Worm (Caenorhabditis elegans) whole organism, L3 larva: Measurements from ENCODE around the gene grsp-2.

Experiments used
- ZK546.5 ChIP-seq: sonication (generic microtip); optimal IDR thresholded peaks from 2 replicates; lab custom pipeline; 2017; ENCODE audit warnings: missing biosample characterization, missing genetic modification characterization
- ama-1 ChIP-seq: fragments of 150-350 bp; optimal IDR thresholded peaks from 2 replicates; lab custom pipeline; 2018
- ceh-16 ChIP-seq: sonication (generic microtip); optimal IDR thresholded peaks from 2 replicates; lab custom pipeline; 2017; ENCODE audit warnings: missing biosample characterization, missing genetic modification characterization
- ceh-28 ChIP-seq: fragments of 150-350 bp; optimal IDR thresholded peaks from 2 replicates; lab custom pipeline; 2014; ENCODE audit warnings: missing biosample characterization, missing genetic modification reagents, missing genetic modification characterization
- ceh-82 ChIP-seq: fragments of 150-350 bp; optimal IDR thresholded peaks from 2 replicates; lab custom pipeline; 2014; ENCODE audit warnings: missing biosample characterization, missing genetic modification characterization
- ceh-9 ChIP-seq: sonication (generic microtip); optimal IDR thresholded peaks from 2 replicates; lab custom pipeline; 2018; ENCODE audit warnings: missing biosample characterization, missing genetic modification characterization
- egl-27 ChIP-seq: sonication (generic microtip); optimal IDR thresholded peaks from 4 replicates; lab custom pipeline; 2017; ENCODE audit warnings: missing biosample characterization, missing genetic modification reagents, missing genetic modification characterization
- egl-5 ChIP-seq: fragments of 150-350 bp; optimal IDR thresholded peaks from 2 replicates; lab custom pipeline; 2017; ENCODE audit warnings: missing biosample characterization, missing genetic modification reagents, missing genetic modification characterization, inconsistent platforms
- elt-1 ChIP-seq: fragments of 150-350 bp; optimal IDR thresholded peaks from 2 replicates; lab custom pipeline; 2014; ENCODE audit warnings: missing biosample characterization, missing genetic modification characterization
- elt-2 ChIP-seq: sonication (generic microtip); optimal IDR thresholded peaks from 2 replicates; lab custom pipeline; 2016; ENCODE audit warnings: missing genetic modification reagents, mild to moderate bottlenecking, missing genetic modification characterization, missing compliant biosample characterization
- eor-1 ChIP-seq, 2 experiments: fragments of 150-350 bp; optimal IDR thresholded peaks; 2 replicates each; lab custom pipeline; 2014 to 2018; ENCODE audit warnings: missing biosample characterization in 2 of 2, missing genetic modification characterization in 2 of 2
- fkh-10 ChIP-seq: sonication (generic microtip); optimal IDR thresholded peaks from 2 replicates; lab custom pipeline; 2017; ENCODE audit warnings: missing biosample characterization, missing genetic modification reagents, missing genetic modification characterization
- fkh-2 ChIP-seq: fragments of 150-350 bp; optimal IDR thresholded peaks from 2 replicates; lab custom pipeline; 2014; ENCODE audit warnings: missing biosample characterization, missing genetic modification reagents, missing genetic modification characterization
- fos-1 ChIP-seq: fragments of 150-350 bp; optimal IDR thresholded peaks from 2 replicates; lab custom pipeline; 2014; ENCODE audit warnings: missing biosample characterization, missing genetic modification characterization
- hmg-11 ChIP-seq: sonication (generic microtip); optimal IDR thresholded peaks from 2 replicates; lab custom pipeline; 2016; ENCODE audit warnings: missing genetic modification characterization, missing compliant biosample characterization
- jun-1 ChIP-seq: fragments of 150-350 bp; optimal IDR thresholded peaks from 2 replicates; lab custom pipeline; 2014; ENCODE audit warnings: missing biosample characterization, missing genetic modification reagents, missing genetic modification characterization
- lin-15B ChIP-seq: fragments of 150-350 bp; optimal IDR thresholded peaks from 2 replicates; lab custom pipeline; 2014; ENCODE audit warnings: missing biosample characterization, missing genetic modification characterization
- lin-39 ChIP-seq: fragments of 150-350 bp; optimal IDR thresholded peaks from 2 replicates; lab custom pipeline; 2018; ENCODE audit warnings: missing biosample characterization, missing genetic modification reagents, missing genetic modification characterization
- lsy-12 ChIP-seq: sonication (generic microtip); optimal IDR thresholded peaks from 2 replicates; lab custom pipeline; 2016; ENCODE audit warnings: mild to moderate bottlenecking, missing genetic modification characterization, missing compliant biosample characterization
- mdl-1 ChIP-seq: fragments of 150-350 bp; optimal IDR thresholded peaks from 2 replicates; lab custom pipeline; 2014; ENCODE audit warnings: missing biosample characterization, missing genetic modification characterization
- mml-1 ChIP-seq: fragments of 150-350 bp; sonication (generic microtip); optimal IDR thresholded peaks from 3 replicates; lab custom pipeline; 2014; ENCODE audit warnings: missing biosample characterization, missing genetic modification characterization
- nfya-1 ChIP-seq: sonication (generic microtip); optimal IDR thresholded peaks from 2 replicates; lab custom pipeline; 2017; ENCODE audit warnings: missing genetic modification characterization, mild to moderate bottlenecking, missing compliant biosample characterization, antibody characterized with exemption, moderate library complexity; ENCODE audit not compliant: insufficient read depth
- nhr-12 ChIP-seq: fragments of 150-350 bp; optimal IDR thresholded peaks from 2 replicates; lab custom pipeline; 2014; ENCODE audit warnings: missing biosample characterization, missing genetic modification characterization
- nhr-23 ChIP-seq: fragments of 150-350 bp; optimal IDR thresholded peaks from 2 replicates; lab custom pipeline; 2014; ENCODE audit warnings: missing biosample characterization, missing genetic modification reagents, missing genetic modification characterization
- nhr-237 ChIP-seq: fragments of 150-350 bp; optimal IDR thresholded peaks from 2 replicates; lab custom pipeline; 2014; ENCODE audit warnings: missing biosample characterization, missing genetic modification characterization
- nhr-25 ChIP-seq: sonication (generic microtip); optimal IDR thresholded peaks from 2 replicates; lab custom pipeline; 2017; ENCODE audit warnings: missing biosample characterization, missing genetic modification characterization
- nhr-43 ChIP-seq: sonication (generic microtip); optimal IDR thresholded peaks from 2 replicates; lab custom pipeline; 2016; ENCODE audit warnings: mild to moderate bottlenecking, missing genetic modification characterization, missing compliant biosample characterization; ENCODE audit not compliant: poor library complexity, severe bottlenecking
- nhr-67 ChIP-seq: fragments of 150-350 bp; optimal IDR thresholded peaks from 2 replicates; lab custom pipeline; 2014; ENCODE audit warnings: missing biosample characterization, missing genetic modification characterization
- nhr-76 ChIP-seq: fragments of 150-350 bp; sonication (generic microtip); optimal IDR thresholded peaks from 5 replicates; lab custom pipeline; 2014; ENCODE audit warnings: missing biosample characterization, missing genetic modification characterization
- pha-4 ChIP-seq: fragments of 150-350 bp; optimal IDR thresholded peaks from 2 replicates; lab custom pipeline; 2014; ENCODE audit warnings: missing biosample characterization, missing genetic modification reagents, missing genetic modification characterization
- pqm-1 ChIP-seq: fragments of 150-350 bp; optimal IDR thresholded peaks from 2 replicates; lab custom pipeline; 2017; ENCODE audit warnings: missing biosample characterization, missing genetic modification characterization, inconsistent platforms
- snpc-4 ChIP-seq: fragments of 150-350 bp; optimal IDR thresholded peaks from 2 replicates; lab custom pipeline; 2014; ENCODE audit warnings: missing biosample characterization, missing genetic modification characterization
- tbx-2 ChIP-seq: sonication (generic microtip); optimal IDR thresholded peaks from 2 replicates; lab custom pipeline; 2016; ENCODE audit warnings: mild to moderate bottlenecking, missing genetic modification characterization, missing compliant biosample characterization
- unc-39 ChIP-seq: sonication (generic microtip); optimal IDR thresholded peaks from 4 replicates; lab custom pipeline; 2017; ENCODE audit warnings: missing biosample characterization, missing genetic modification characterization
- unc-62 ChIP-seq: fragments of 150-350 bp; sonication (generic microtip); optimal IDR thresholded peaks from 4 replicates; lab custom pipeline; 2014; ENCODE audit warnings: missing biosample characterization, missing genetic modification reagents, missing genetic modification characterization
- zag-1 ChIP-seq: fragments of 150-350 bp; optimal IDR thresholded peaks from 2 replicates; lab custom pipeline; 2014; ENCODE audit warnings: missing biosample characterization, missing genetic modification characterization
- ztf-11 ChIP-seq: fragments of 150-350 bp; optimal IDR thresholded peaks from 2 replicates; lab custom pipeline; 2014; ENCODE audit warnings: missing biosample characterization, missing genetic modification characterization
- ztf-4 ChIP-seq: fragments of 150-350 bp; optimal IDR thresholded peaks from 2 replicates; lab custom pipeline; 2014; ENCODE audit warnings: missing biosample characterization, missing genetic modification characterization

The grsp-2 gene

ce11 chrIV:8853301-8853700, 37.2 kb downstream of the grsp-2 start:
- TF ChIP-seq nhr-76 (no peak), lin-15B (tag; lab: Kevin White, UChicago) (no peak), fkh-10 (GFP tag; lab: Kevin White, UChicago) (no peak), ceh-82 (no peak), fkh-2 (no peak), pqm-1 (tag; lab: Kevin White, UChicago) (no peak), unc-62 (GFP tag; lab: Kevin White, UChicago) (no peak), hmg-11 (no peak), nhr-67 (tag; lab: Kevin White, UChicago) (no peak), nhr-12 (no peak), pha-4 (tag; lab: Kevin White, UChicago) (no peak), zag-1 (no peak), nhr-237 (no peak), tbx-2 (tag; lab: Kevin White, UChicago) (no peak), ceh-16 (no peak), unc-39 (tag; lab: Kevin White, UChicago) (no peak), lsy-12 (tag; lab: Kevin White, UChicago) (no peak), ztf-11 (tag; lab: Kevin White, UChicago) (no peak), jun-1 (tag; lab: Kevin White, UChicago) (no peak)

ce11 chrIV:8855963-8856362, 39.8 kb downstream of the grsp-2 start, which contains the start of gene T11B7.5:
Gene T11B7.5 (minus strand): TSS chrIV:8856063.
- TF ChIP-seq ceh-9 (tag; lab: Kevin White, UChicago) (no peak), hmg-11 (no peak), lsy-12 (tag; lab: Kevin White, UChicago) (no peak), unc-39 (tag; lab: Kevin White, UChicago) (no peak), mdl-1 (tag; lab: Kevin White, UChicago) (no peak), ZK546.5 (tag; lab: Kevin White, UChicago) (no peak), elt-1 (tag; lab: Kevin White, UChicago) (no peak), unc-62 (GFP tag; lab: Kevin White, UChicago) (no peak), nfya-1 (no peak), nhr-12 (no peak), ceh-16 (no peak), ceh-28 (tag; lab: Kevin White, UChicago) (no peak), mml-1 (no peak), snpc-4 (tag; lab: Kevin White, UChicago) (no peak), eor-1 (tag; optimal IDR thresholded peaks at IDR 0.05; lab: Kevin White, UChicago) (no peak), ceh-82 (no peak), ztf-4 (no peak)
- TF ChIP-seq, all 47 proteins: peak for 0

DNA sequence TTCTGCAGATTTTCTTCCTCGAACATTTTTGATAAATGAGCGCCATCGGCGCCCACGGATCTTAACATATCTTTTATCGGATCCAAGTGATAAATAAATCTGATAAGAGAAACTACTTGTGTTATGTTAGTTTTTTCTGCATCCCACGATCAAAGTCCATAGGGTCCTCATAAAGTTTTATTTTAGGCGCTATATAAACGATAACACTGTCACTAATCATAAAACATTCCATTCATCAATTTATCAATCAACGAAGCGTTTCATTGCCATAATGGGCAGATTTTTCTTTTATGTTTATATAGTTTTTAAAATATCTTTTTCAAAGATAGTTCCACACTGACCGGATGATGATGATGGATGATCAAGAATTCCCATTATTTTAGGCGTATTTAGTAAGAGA, 48.5 kb downstream of the grsp-2 start:
- TF ChIP-seq nhr-23 (peak; percentile 13), nhr-76 (no peak)

ce11 chrIV:8865343-8865742, 49.2 kb downstream of the grsp-2 start, which contains the start of gene C09G9.1:
Gene C09G9.1 (minus strand): TSS chrIV:8865485.
- TF ChIP-seq elt-2 (tag; lab: Kevin White, UChicago): peak; percentile 67
- TF ChIP-seq nhr-76: no peak
- TF ChIP-seq pha-4 (tag; lab: Kevin White, UChicago): peak; percentile 44

- TF ChIP-seq lsy-12 (tag; lab: Kevin White, UChicago) (peak; percentile 23), unc-62 (GFP tag; lab: Kevin White, UChicago) (peak; percentile 84), nhr-25 (tag; lab: Kevin White, UChicago) (peak; percentile 95), egl-5 (tag; lab: Kevin White, UChicago) (peak; percentile 35), hmg-11 (peak; percentile 39), elt-2 (tag; lab: Kevin White, UChicago) (peak; percentile 83), nhr-67 (tag; lab: Kevin White, UChicago) (no peak), ama-1 (peak; percentile 57), mdl-1 (tag; lab: Kevin White, UChicago) (peak; percentile 4), fos-1 (tag; lab: Kevin White, UChicago) (peak; percentile 37), egl-27 (tag; lab: Kevin White, UChicago) (no peak), pha-4 (tag; lab: Kevin White, UChicago) (peak; percentile 81), nhr-23 (peak; percentile 49), nhr-43 (no peak), nfya-1 (peak; percentile 53), lin-39 (tag; lab: Kevin White, UChicago) (peak; percentile 49), snpc-4 (tag; lab: Kevin White, UChicago) (peak; percentile 50), pqm-1 (tag; lab: Kevin White, UChicago) (peak; percentile 27), ztf-4 (no peak), lin-15B (tag; lab: Kevin White, UChicago) (peak; percentile 21), jun-1 (tag; lab: Kevin White, UChicago) (peak; percentile 16)
These were observed 50.0 kb downstream of the grsp-2 start for ce11 chrIV:8866092-8866491.
